Worm (Caenorhabditis elegans): Measurements from ENCODE around the gene T04C9.2.

- TF ChIP-seq ztf-11 (tag; optimal IDR thresholded peaks at IDR 0.05) (no peak), jun-1 (tag; optimal IDR thresholded peaks at IDR 0.05) (no peak), lin-13 (GFP tag; optimal IDR thresholded peaks at IDR 0.05) (no peak), nhr-71 (tag; optimal IDR thresholded peaks at IDR 0.05) (no peak), nhr-11 (tag; optimal IDR thresholded peaks at IDR 0.05) (no peak), ztf-4 (tag; optimal IDR thresholded peaks at IDR 0.05) (no peak), nhr-28 (tag; optimal IDR thresholded peaks at IDR 0.05) (no peak), ces-1 (GFP tag; optimal IDR thresholded peaks at IDR 0.05) (no peak)
Observed at ce11 chrIII:5958172-5958886, 33.4 kb upstream of the T04C9.2 start, which contains the start of the genes nono-1 and nop-1.
